Worm (Caenorhabditis elegans) whole organism, L3 larva: Measurements from ENCODE around the gene C14F11.4.

Source experiments
- R02D3.7 ChIP-seq: fragments of 150-350 bp; optimal IDR thresholded peaks from 2 replicates; lab custom pipeline; 2014; ENCODE audit warnings: missing biosample characterization, missing genetic modification characterization
- ZK546.5 ChIP-seq: sonication (generic microtip); optimal IDR thresholded peaks from 2 replicates; lab custom pipeline; 2017; ENCODE audit warnings: missing biosample characterization, missing genetic modification characterization
- aly-2 ChIP-seq: fragments of 150-350 bp; optimal IDR thresholded peaks from 2 replicates; lab custom pipeline; 2014; ENCODE audit warnings: missing biosample characterization, missing genetic modification characterization
- ama-1 ChIP-seq: fragments of 150-350 bp; optimal IDR thresholded peaks from 2 replicates; lab custom pipeline; 2018
- ceh-16 ChIP-seq: sonication (generic microtip); optimal IDR thresholded peaks from 2 replicates; lab custom pipeline; 2017; ENCODE audit warnings: missing biosample characterization, missing genetic modification characterization
- ceh-28 ChIP-seq: fragments of 150-350 bp; optimal IDR thresholded peaks from 2 replicates; lab custom pipeline; 2014; ENCODE audit warnings: missing biosample characterization, missing genetic modification reagents, missing genetic modification characterization
- ceh-82 ChIP-seq: fragments of 150-350 bp; optimal IDR thresholded peaks from 2 replicates; lab custom pipeline; 2014; ENCODE audit warnings: missing biosample characterization, missing genetic modification characterization
- ceh-9 ChIP-seq: sonication (generic microtip); optimal IDR thresholded peaks from 2 replicates; lab custom pipeline; 2018; ENCODE audit warnings: missing biosample characterization, missing genetic modification characterization
- daf-12 ChIP-seq: fragments of 150-350 bp; optimal IDR thresholded peaks from 2 replicates; lab custom pipeline; 2014; ENCODE audit warnings: missing biosample characterization, missing genetic modification reagents, missing genetic modification characterization
- egl-27 ChIP-seq: sonication (generic microtip); optimal IDR thresholded peaks from 4 replicates; lab custom pipeline; 2017; ENCODE audit warnings: missing biosample characterization, missing genetic modification reagents, missing genetic modification characterization
- egl-5 ChIP-seq: fragments of 150-350 bp; optimal IDR thresholded peaks from 2 replicates; lab custom pipeline; 2017; ENCODE audit warnings: missing biosample characterization, missing genetic modification reagents, missing genetic modification characterization, inconsistent platforms
- elt-1 ChIP-seq: fragments of 150-350 bp; optimal IDR thresholded peaks from 2 replicates; lab custom pipeline; 2014; ENCODE audit warnings: missing biosample characterization, missing genetic modification characterization
- elt-2 ChIP-seq: sonication (generic microtip); optimal IDR thresholded peaks from 2 replicates; lab custom pipeline; 2016; ENCODE audit warnings: missing genetic modification reagents, mild to moderate bottlenecking, missing genetic modification characterization, missing compliant biosample characterization
- elt-3 ChIP-seq, 3 experiments: fragments of 150-350 bp in 1 of 3; sonication (generic microtip) in 2 of 3; optimal IDR thresholded peaks; 2 replicates in 2 of 3; 4 replicates in 1 of 3; lab custom pipeline; 2014 to 2017; ENCODE audit warnings: missing biosample characterization in 3 of 3, missing genetic modification characterization in 3 of 3
- eor-1 ChIP-seq, 2 experiments: fragments of 150-350 bp; optimal IDR thresholded peaks; 2 replicates each; lab custom pipeline; 2014 to 2018; ENCODE audit warnings: missing biosample characterization in 2 of 2, missing genetic modification characterization in 2 of 2
- fkh-10 ChIP-seq: sonication (generic microtip); optimal IDR thresholded peaks from 2 replicates; lab custom pipeline; 2017; ENCODE audit warnings: missing biosample characterization, missing genetic modification reagents, missing genetic modification characterization
- fkh-2 ChIP-seq: fragments of 150-350 bp; optimal IDR thresholded peaks from 2 replicates; lab custom pipeline; 2014; ENCODE audit warnings: missing biosample characterization, missing genetic modification reagents, missing genetic modification characterization
- fos-1 ChIP-seq: fragments of 150-350 bp; optimal IDR thresholded peaks from 2 replicates; lab custom pipeline; 2014; ENCODE audit warnings: missing biosample characterization, missing genetic modification characterization
- hmg-11 ChIP-seq: sonication (generic microtip); optimal IDR thresholded peaks from 2 replicates; lab custom pipeline; 2016; ENCODE audit warnings: missing genetic modification characterization, missing compliant biosample characterization
- jun-1 ChIP-seq: fragments of 150-350 bp; optimal IDR thresholded peaks from 2 replicates; lab custom pipeline; 2014; ENCODE audit warnings: missing biosample characterization, missing genetic modification reagents, missing genetic modification characterization
- lin-15B ChIP-seq: fragments of 150-350 bp; optimal IDR thresholded peaks from 2 replicates; lab custom pipeline; 2014; ENCODE audit warnings: missing biosample characterization, missing genetic modification characterization
- lin-39 ChIP-seq: fragments of 150-350 bp; optimal IDR thresholded peaks from 2 replicates; lab custom pipeline; 2018; ENCODE audit warnings: missing biosample characterization, missing genetic modification reagents, missing genetic modification characterization
- lsy-12 ChIP-seq: sonication (generic microtip); optimal IDR thresholded peaks from 2 replicates; lab custom pipeline; 2016; ENCODE audit warnings: mild to moderate bottlenecking, missing genetic modification characterization, missing compliant biosample characterization
- mdl-1 ChIP-seq: fragments of 150-350 bp; optimal IDR thresholded peaks from 2 replicates; lab custom pipeline; 2014; ENCODE audit warnings: missing biosample characterization, missing genetic modification characterization
- nfya-1 ChIP-seq: sonication (generic microtip); optimal IDR thresholded peaks from 2 replicates; lab custom pipeline; 2017; ENCODE audit warnings: missing genetic modification characterization, mild to moderate bottlenecking, missing compliant biosample characterization, antibody characterized with exemption, moderate library complexity; ENCODE audit not compliant: insufficient read depth
- nhr-11 ChIP-seq: fragments of 150-350 bp; optimal IDR thresholded peaks from 2 replicates; lab custom pipeline; 2014; ENCODE audit warnings: missing biosample characterization, missing genetic modification characterization
- nhr-12 ChIP-seq: fragments of 150-350 bp; optimal IDR thresholded peaks from 2 replicates; lab custom pipeline; 2014; ENCODE audit warnings: missing biosample characterization, missing genetic modification characterization
- nhr-23 ChIP-seq: fragments of 150-350 bp; optimal IDR thresholded peaks from 2 replicates; lab custom pipeline; 2014; ENCODE audit warnings: missing biosample characterization, missing genetic modification reagents, missing genetic modification characterization
- nhr-237 ChIP-seq: fragments of 150-350 bp; optimal IDR thresholded peaks from 2 replicates; lab custom pipeline; 2014; ENCODE audit warnings: missing biosample characterization, missing genetic modification characterization
- nhr-25 ChIP-seq: sonication (generic microtip); optimal IDR thresholded peaks from 2 replicates; lab custom pipeline; 2017; ENCODE audit warnings: missing biosample characterization, missing genetic modification characterization
- nhr-28 ChIP-seq: fragments of 150-350 bp; optimal IDR thresholded peaks from 2 replicates; lab custom pipeline; 2014; ENCODE audit warnings: missing biosample characterization, missing genetic modification characterization
- nhr-43 ChIP-seq: sonication (generic microtip); optimal IDR thresholded peaks from 2 replicates; lab custom pipeline; 2016; ENCODE audit warnings: mild to moderate bottlenecking, missing genetic modification characterization, missing compliant biosample characterization; ENCODE audit not compliant: poor library complexity, severe bottlenecking
- nhr-67 ChIP-seq: fragments of 150-350 bp; optimal IDR thresholded peaks from 2 replicates; lab custom pipeline; 2014; ENCODE audit warnings: missing biosample characterization, missing genetic modification characterization
- nhr-76 ChIP-seq: fragments of 150-350 bp; sonication (generic microtip); optimal IDR thresholded peaks from 5 replicates; lab custom pipeline; 2014; ENCODE audit warnings: missing biosample characterization, missing genetic modification characterization
- nhr-77 ChIP-seq: fragments of 150-350 bp; optimal IDR thresholded peaks from 2 replicates; lab custom pipeline; 2014; ENCODE audit warnings: missing biosample characterization, missing genetic modification characterization
- pha-4 ChIP-seq: fragments of 150-350 bp; optimal IDR thresholded peaks from 2 replicates; lab custom pipeline; 2014; ENCODE audit warnings: missing biosample characterization, missing genetic modification reagents, missing genetic modification characterization
- pqm-1 ChIP-seq: fragments of 150-350 bp; optimal IDR thresholded peaks from 2 replicates; lab custom pipeline; 2017; ENCODE audit warnings: missing biosample characterization, missing genetic modification characterization, inconsistent platforms
- sea-2 ChIP-seq: fragments of 150-350 bp; sonication (generic microtip); optimal IDR thresholded peaks from 4 replicates; lab custom pipeline; 2014; ENCODE audit warnings: missing biosample characterization, missing genetic modification reagents, missing genetic modification characterization
- skn-1 ChIP-seq: fragments of 150-350 bp; optimal IDR thresholded peaks from 2 replicates; lab custom pipeline; 2014; ENCODE audit warnings: missing biosample characterization, missing genetic modification characterization
- snpc-4 ChIP-seq: fragments of 150-350 bp; optimal IDR thresholded peaks from 2 replicates; lab custom pipeline; 2014; ENCODE audit warnings: missing biosample characterization, missing genetic modification characterization
- tbx-2 ChIP-seq: sonication (generic microtip); optimal IDR thresholded peaks from 2 replicates; lab custom pipeline; 2016; ENCODE audit warnings: mild to moderate bottlenecking, missing genetic modification characterization, missing compliant biosample characterization
- unc-39 ChIP-seq: sonication (generic microtip); optimal IDR thresholded peaks from 4 replicates; lab custom pipeline; 2017; ENCODE audit warnings: missing biosample characterization, missing genetic modification characterization
- unc-62 ChIP-seq: fragments of 150-350 bp; sonication (generic microtip); optimal IDR thresholded peaks from 4 replicates; lab custom pipeline; 2014; ENCODE audit warnings: missing biosample characterization, missing genetic modification reagents, missing genetic modification characterization
- zag-1 ChIP-seq: fragments of 150-350 bp; optimal IDR thresholded peaks from 2 replicates; lab custom pipeline; 2014; ENCODE audit warnings: missing biosample characterization, missing genetic modification characterization
- ztf-11 ChIP-seq: fragments of 150-350 bp; optimal IDR thresholded peaks from 2 replicates; lab custom pipeline; 2014; ENCODE audit warnings: missing biosample characterization, missing genetic modification characterization
- ztf-4 ChIP-seq: fragments of 150-350 bp; optimal IDR thresholded peaks from 2 replicates; lab custom pipeline; 2014; ENCODE audit warnings: missing biosample characterization, missing genetic modification characterization

Gene C14F11.4

DNA sequence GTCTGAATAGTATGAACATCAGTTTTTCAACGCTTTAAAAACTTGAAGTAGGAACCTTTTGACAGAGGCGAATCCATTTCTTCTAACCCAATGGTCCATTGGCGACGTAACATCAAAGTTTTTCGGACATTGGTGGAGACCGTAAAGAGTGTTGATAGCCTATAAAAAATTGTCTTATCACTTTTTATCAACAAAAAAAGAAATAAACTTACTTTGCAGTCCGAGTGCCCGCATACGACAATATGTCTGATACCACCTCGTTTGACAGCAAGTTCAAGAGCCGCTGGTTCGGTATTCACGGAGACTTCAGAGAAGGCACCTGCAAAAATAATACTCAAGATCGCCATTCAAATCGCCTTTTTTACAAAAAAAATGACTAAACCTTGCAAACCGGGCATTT lies 29.5 kb downstream of the C14F11.4 start:
- TF ChIP-seq elt-2 (peak; percentile 19), snpc-4 (tag; lab: Kevin White, UChicago) (no peak), nhr-77 (tag; lab: Kevin White, UChicago) (no peak), zag-1 (tag; lab: Kevin White, UChicago) (no peak)

- no peak for TF ChIP-seq ama-1
- TF ChIP-seq aly-2 (tag; lab: Kevin White, UChicago) = no peak
- no peak for TF ChIP-seq ceh-28 (tag; lab: Kevin White, UChicago)
- TF ChIP-seq skn-1 (tag; lab: Kevin White, UChicago) = no peak
- TF ChIP-seq nhr-67 (tag; lab: Kevin White, UChicago) = no peak
- TF ChIP-seq pqm-1 (tag; lab: Kevin White, UChicago) = no peak
- TF ChIP-seq ztf-11 = no peak
- TF ChIP-seq lin-39 (tag; lab: Kevin White, UChicago) = no peak
- TF ChIP-seq lsy-12 (tag; lab: Kevin White, UChicago) = no peak
- no peak for TF ChIP-seq sea-2
- TF ChIP-seq elt-1 (tag; lab: Kevin White, UChicago) = no peak
- TF ChIP-seq nfya-1 = no peak
- no peak for TF ChIP-seq zag-1 (tag; lab: Kevin White, UChicago)
- TF ChIP-seq nhr-12 = no peak
- TF ChIP-seq ceh-9 (tag; lab: Kevin White, UChicago) = no peak
- no peak for TF ChIP-seq elt-2
- no peak for TF ChIP-seq nhr-11 (tag; lab: Kevin White, UChicago)
- TF ChIP-seq tbx-2 = no peak
- no peak for TF ChIP-seq ZK546.5
- TF ChIP-seq unc-39 (tag; lab: Kevin White, UChicago) = no peak
These were observed 30.0 kb downstream of the C14F11.4 start for ce11 chrX:6202809-6203208.

- no peak for TF ChIP-seq ceh-82
- no peak for TF ChIP-seq ZK546.5
- TF ChIP-seq nhr-77 (tag; lab: Kevin White, UChicago) = no peak
- TF ChIP-seq nhr-28 (tag; lab: Kevin White, UChicago) = no peak
- TF ChIP-seq sea-2 = no peak
- TF ChIP-seq lin-39 (tag; lab: Kevin White, UChicago) = no peak
- TF ChIP-seq nhr-67 (tag; lab: Kevin White, UChicago) = no peak
- no peak for TF ChIP-seq egl-27 (tag; lab: Kevin White, UChicago)
- peak; percentile 54 for TF ChIP-seq nhr-25 (tag; lab: Kevin White, UChicago)
- TF ChIP-seq lin-15B (tag; lab: Kevin White, UChicago) = no peak
- no peak for TF ChIP-seq eor-1 (tag; optimal IDR thresholded peaks at IDR 0.05; lab: Kevin White, UChicago)
- no peak for TF ChIP-seq skn-1 (tag; lab: Kevin White, UChicago)
- TF ChIP-seq nhr-23 (tag; lab: Kevin White, UChicago) = peak; percentile 97
- peak in 1 of 3 experiments; percentile 52 for TF ChIP-seq elt-3 (tag; optimal IDR thresholded peaks at IDR 0.05; lab: Kevin White, UChicago)
- no peak for TF ChIP-seq ceh-9 (tag; lab: Kevin White, UChicago)
- no peak for TF ChIP-seq zag-1 (tag; lab: Kevin White, UChicago)
- no peak for TF ChIP-seq nhr-12
- TF ChIP-seq nhr-11 (tag; lab: Kevin White, UChicago) = no peak
- TF ChIP-seq lsy-12 (tag; lab: Kevin White, UChicago) = peak; percentile 5
- TF ChIP-seq nfya-1 = no peak
- no peak for TF ChIP-seq unc-39 (tag; lab: Kevin White, UChicago)
- no peak for TF ChIP-seq mdl-1
- TF ChIP-seq ceh-16 (tag; lab: Kevin White, UChicago) = no peak
- no peak for TF ChIP-seq nhr-237
- TF ChIP-seq pha-4 (tag; lab: Kevin White, UChicago) = no peak
- no peak for TF ChIP-seq nhr-76
- no peak for TF ChIP-seq R02D3.7 (tag; lab: Kevin White, UChicago)
- TF ChIP-seq hmg-11 = no peak
- TF ChIP-seq egl-5 (tag; lab: Kevin White, UChicago) = no peak
- no peak for TF ChIP-seq elt-2
- TF ChIP-seq ztf-11 = no peak
- no peak for TF ChIP-seq daf-12 (tag; lab: Kevin White, UChicago)
- TF ChIP-seq fkh-2 (tag; lab: Kevin White, UChicago) = no peak
- TF ChIP-seq nhr-43 = peak; percentile 82
- TF ChIP-seq elt-1 (tag; lab: Kevin White, UChicago) = no peak
- no peak for TF ChIP-seq fkh-10 (GFP tag; lab: Kevin White, UChicago)
- TF ChIP-seq ztf-4 (tag; lab: Kevin White, UChicago) = no peak
- TF ChIP-seq ceh-28 (tag; lab: Kevin White, UChicago) = no peak
- TF ChIP-seq unc-62 (GFP tag; lab: Kevin White, UChicago) = no peak
- TF ChIP-seq snpc-4 (tag; lab: Kevin White, UChicago) = no peak
- TF ChIP-seq ama-1 = peak; percentile 65
- TF ChIP-seq pqm-1 (tag; lab: Kevin White, UChicago) = no peak
- TF ChIP-seq jun-1 = no peak
- TF ChIP-seq fos-1 (tag; lab: Kevin White, UChicago) = no peak
These were observed 31.3 kb downstream of the C14F11.4 start for ce11 chrX:6201542-6201941.
